Worm (Caenorhabditis elegans): ENCODE results near the gene F53E10.1.

Gene F53E10.1

ce11 chrV:2638545-2638944 lies 23.4 kb downstream of the F53E10.1 start, which contains the start of gene W02H5.19 (continued):
- peak; percentile 20 for TF ChIP-seq ztf-4 (tag; optimal IDR thresholded peaks at IDR 0.05)
- no peak for TF ChIP-seq aly-2 (tag; optimal IDR thresholded peaks at IDR 0.05)
- TF ChIP-seq pqm-1 (tag; optimal IDR thresholded peaks at IDR 0.05): no peak
- TF ChIP-seq fkh-4 (tag; optimal IDR thresholded peaks at IDR 0.05; ENCODE audit: borderline replicate concordance): peak; percentile 98
- TF ChIP-seq efl-1 (optimal IDR thresholded peaks at IDR 0.05): peak; percentile 97 to 98
- TF ChIP-seq efl-1 (GFP tag; optimal IDR thresholded peaks at IDR 0.05 in 1 of 2): peak; percentile 97 to 100
- TF ChIP-seq ceh-82 (tag; optimal IDR thresholded peaks at IDR 0.05): peak; percentile 71 to 81 (median 79)
- TF ChIP-seq unc-98 (GFP tag; IDR thresholded peaks at IDR 0.05): peak; percentile 79
- TF ChIP-seq pax-3 (tag; optimal IDR thresholded peaks at IDR 0.05): peak; percentile 95
- TF ChIP-seq nhr-12 (tag; optimal IDR thresholded peaks at IDR 0.05): no peak
- peak; percentile 95 for TF ChIP-seq egl-13 (tag; optimal IDR thresholded peaks at IDR 0.05)
- peak; percentile 94 to 98 (median 97) for TF ChIP-seq dpl-1 (GFP tag; optimal IDR thresholded peaks at IDR 0.05)
- peak; percentile 87 for TF ChIP-seq ceh-63 (GFP tag; optimal IDR thresholded peaks at IDR 0.05)
- peak; percentile 84 for TF ChIP-seq isw-1 (GFP tag; IDR thresholded peaks at IDR 0.05)
- peak; percentile 7 for TF ChIP-seq fos-1 (tag; optimal IDR thresholded peaks at IDR 0.05)
- peak; percentile 90 for TF ChIP-seq ceh-8 (GFP tag; optimal IDR thresholded peaks at IDR 0.05)
- peak; percentile 61 for TF ChIP-seq blmp-1 (tag; optimal IDR thresholded peaks at IDR 0.05)
- TF ChIP-seq aha-1 (tag; optimal IDR thresholded peaks at IDR 0.05): peak; percentile 37
- TF ChIP-seq nhr-77 (tag; optimal IDR thresholded peaks at IDR 0.05): peak; percentile 43
- peak; percentile 82 for TF ChIP-seq fkh-8 (tag; optimal IDR thresholded peaks at IDR 0.05)
- peak; percentile 70 for TF ChIP-seq lin-39 (tag; optimal IDR thresholded peaks at IDR 0.05)
- peak; percentile 94 for TF ChIP-seq xbp-1 (tag; optimal IDR thresholded peaks at IDR 0.05)
- peak; percentile 90 for TF ChIP-seq C04F5.9 (tag; optimal IDR thresholded peaks at IDR 0.05)
- no peak for TF ChIP-seq ama-1 (optimal IDR thresholded peaks at IDR 0.05)
- peak; percentile 74 for TF ChIP-seq mep-1 (tag; optimal IDR thresholded peaks at IDR 0.05)
- TF ChIP-seq lir-3 (tag; optimal IDR thresholded peaks at IDR 0.05; ENCODE audit: poor library complexity): no peak
- peak; percentile 96 for TF ChIP-seq ceh-90 (tag; optimal IDR thresholded peaks at IDR 0.05)
- TF ChIP-seq mab-9 (GFP tag; IDR thresholded peaks at IDR 0.05): peak; percentile 82
- no peak for TF ChIP-seq lin-14 (GFP tag; optimal IDR thresholded peaks at IDR 0.05)
- no peak for TF ChIP-seq ces-1 (GFP tag; optimal IDR thresholded peaks at IDR 0.05)
- no peak for TF ChIP-seq tlp-1 (tag; optimal IDR thresholded peaks at IDR 0.05)
- TF ChIP-seq lin-15B (tag; optimal IDR thresholded peaks at IDR 0.05): peak; percentile 56

ce11 chrV:2639035-2639434 lies 23.9 kb downstream of the F53E10.1 start, which contains the start of gene W02H5.2:
Gene W02H5.2, plus strand, starts transcription at chrV:2639335.
- no peak for TF ChIP-seq ceh-63 (GFP tag; optimal IDR thresholded peaks at IDR 0.05)

- no peak for TF ChIP-seq nhr-84 (tag; optimal IDR thresholded peaks at IDR 0.05)
- TF ChIP-seq dpl-1 (GFP tag; optimal IDR thresholded peaks at IDR 0.05): peak in 1 of 3 experiments; percentile 1
- TF ChIP-seq efl-1 (optimal IDR thresholded peaks at IDR 0.05): no peak
- TF ChIP-seq efl-1 (GFP tag; optimal IDR thresholded peaks at IDR 0.05 in 1 of 2): peak in 1 of 2 experiments; percentile 10
- TF ChIP-seq nhr-76 (tag; optimal IDR thresholded peaks at IDR 0.05): no peak
Observed at ce11 chrV:2639506-2639905, 24.4 kb downstream of the F53E10.1 start.

ce11 chrV:2646067-2646466 lies 31.0 kb downstream of the F53E10.1 start:
- TF ChIP-seq ama-1 (optimal IDR thresholded peaks at IDR 0.05) (no peak), snu-23 (GFP tag; optimal IDR thresholded peaks at IDR 0.05) (no peak), ceh-8 (GFP tag; optimal IDR thresholded peaks at IDR 0.05) (no peak), unc-30 (tag; optimal IDR thresholded peaks at IDR 0.05) (no peak), lin-15B (tag; optimal IDR thresholded peaks at IDR 0.05) (no peak), aha-1 (tag; optimal IDR thresholded peaks at IDR 0.05) (no peak)
